Fruit fly (Drosophila melanogaster) whole organism, embryonic: ENCODE measurements around the gene CG13258.

Source experiments
- ATbp ChIP-seq: fragments of 200-800 bp; sonication (Bioruptor generic); optimal IDR thresholded peaks from 2 replicates; lab custom pipeline; 2017; ENCODE audit warnings: missing biosample characterization, mild to moderate bottlenecking, missing genetic modification characterization, missing genetic modification reagents
- Atf-2 ChIP-seq: fragments of 200-800 bp; sonication (Bioruptor generic); optimal IDR thresholded peaks from 2 replicates; lab custom pipeline; 2016; ENCODE audit warnings: missing biosample characterization, missing genetic modification characterization
- Awh ChIP-seq: fragments of 200-800 bp; sonication (Bioruptor generic); IDR thresholded peaks from 2 replicates; pipeline ENCODE4, ENCODE4 v1.3.6; 2022; ENCODE audit warnings: missing biosample characterization, missing genetic modification characterization
- CG10267 ChIP-seq: fragments of 200-800 bp; sonication (Bioruptor generic); optimal IDR thresholded peaks from 2 replicates; lab custom pipeline; 2018; ENCODE audit warnings: missing biosample characterization, mild to moderate bottlenecking, missing genetic modification characterization, moderate library complexity
- CG10321 ChIP-seq: fragments of 200-800 bp; sonication (Bioruptor generic); IDR thresholded peaks from 2 replicates; pipeline ENCODE4 v1.3.6; 2022; ENCODE audit warnings: missing biosample characterization, missing genetic modification characterization
- CG10979 ChIP-seq: fragments of 200-800 bp; sonication (Bioruptor generic); optimal IDR thresholded peaks from 2 replicates; lab custom pipeline; 2018; ENCODE audit warnings: missing biosample characterization, mild to moderate bottlenecking, missing genetic modification characterization, moderate library complexity
- CG11696 ChIP-seq: fragments of 200-800 bp; sonication (Bioruptor generic); IDR thresholded peaks from 2 replicates; pipeline ENCODE4 v1.3.6; 2022; ENCODE audit warnings: missing biosample characterization, missing genetic modification characterization
- CG12299 ChIP-seq: fragments of 200-800 bp; sonication (Bioruptor generic); optimal IDR thresholded peaks from 2 replicates; lab custom pipeline; 2018; ENCODE audit warnings: missing biosample characterization, mild to moderate bottlenecking, missing genetic modification characterization
- CG13424 ChIP-seq: fragments of 200-800 bp; sonication (Bioruptor generic); optimal IDR thresholded peaks from 2 replicates; lab custom pipeline; 2019; ENCODE audit warnings: missing biosample characterization, mild to moderate bottlenecking, missing genetic modification characterization, moderate library complexity
- CG13894 ChIP-seq: fragments of 200-800 bp; sonication (Bioruptor generic); optimal IDR thresholded peaks from 3 replicates; lab custom pipeline; 2018; ENCODE audit warnings: missing biosample characterization, mild to moderate bottlenecking, missing genetic modification characterization, moderate library complexity
- CG14965 ChIP-seq: fragments of 200-800 bp; sonication (Bioruptor generic); optimal IDR thresholded peaks from 2 replicates; lab custom pipeline; 2016; ENCODE audit warnings: missing biosample characterization, missing genetic modification characterization, borderline replicate concordance
- CG16863 ChIP-seq: fragments of 200-800 bp; sonication (Bioruptor generic); optimal IDR thresholded peaks from 3 replicates; lab custom pipeline; 2016; ENCODE audit warnings: missing biosample characterization, missing genetic modification characterization
- CG1832 ChIP-seq: fragments of 200-800 bp; sonication (Bioruptor generic); optimal IDR thresholded peaks from 2 replicates; lab custom pipeline; 2017; ENCODE audit warnings: missing biosample characterization, mild to moderate bottlenecking, missing genetic modification characterization, inconsistent platforms
- CG18476 ChIP-seq: fragments of 200-800 bp; sonication (Bioruptor generic); optimal IDR thresholded peaks from 2 replicates; lab custom pipeline; 2016; ENCODE audit warnings: missing biosample characterization, mild to moderate bottlenecking, missing genetic modification characterization
- CG2875 ChIP-seq: fragments of 200-800 bp; sonication (Bioruptor generic); optimal IDR thresholded peaks from 2 replicates; lab custom pipeline; 2017; ENCODE audit warnings: missing biosample characterization, mild to moderate bottlenecking, missing genetic modification characterization, missing genetic modification reagents
- CG32767 ChIP-seq: fragments of 200-800 bp; sonication (Bioruptor generic); IDR thresholded peaks from 2 replicates; pipeline ENCODE4 v1.3.6; 2022; ENCODE audit warnings: missing biosample characterization, missing genetic modification characterization
- CG32772 ChIP-seq: fragments of 200-800 bp; sonication (Bioruptor generic); IDR thresholded peaks from 2 replicates; pipeline ENCODE4 v1.3.6; 2022; ENCODE audit warnings: missing biosample characterization, missing genetic modification characterization
- CG33213 ChIP-seq: fragments of 200-800 bp; sonication (Bioruptor generic); optimal IDR thresholded peaks from 3 replicates; lab custom pipeline; 2016; ENCODE audit warnings: missing biosample characterization, missing genetic modification characterization
- CG3726 ChIP-seq: fragments of 200-800 bp; sonication (Bioruptor generic); IDR thresholded peaks from 3 replicates; pipeline ENCODE4, ENCODE4 v1.3.6; 2022; ENCODE audit warnings: missing biosample characterization, missing genetic modification characterization
- CG9215 ChIP-seq: fragments of 200-800 bp; sonication (Bioruptor generic); IDR thresholded peaks from 2 replicates; pipeline ENCODE4 v1.3.6; 2022; ENCODE audit warnings: missing biosample characterization, missing genetic modification characterization
- CG9609 ChIP-seq: fragments of 200-800 bp; sonication (Bioruptor generic); optimal IDR thresholded peaks from 3 replicates; lab custom pipeline; 2016; ENCODE audit warnings: missing biosample characterization, missing genetic modification characterization
- CHES-1-like ChIP-seq: fragments of 200-800 bp; sonication (Bioruptor generic); optimal IDR thresholded peaks from 2 replicates; lab custom pipeline; 2016; ENCODE audit warnings: missing biosample characterization, missing genetic modification characterization
- D19B ChIP-seq: fragments of 200-800 bp; sonication (Bioruptor generic); optimal IDR thresholded peaks from 2 replicates; lab custom pipeline; 2017; ENCODE audit warnings: missing biosample characterization, mild to moderate bottlenecking, missing genetic modification characterization
- Deaf1 ChIP-seq: fragments of 200-800 bp; optimal IDR thresholded peaks from 3 replicates; lab custom pipeline; 2019; ENCODE audit warnings: missing biosample characterization, mild to moderate bottlenecking, missing genetic modification characterization, moderate library complexity
- Dfd ChIP-seq, 2 experiments: fragments of >200 bp; optimal IDR thresholded peaks; 2 replicates each; lab custom pipeline; 2017; ENCODE audit warnings: missing biosample characterization in 2 of 2, missing genetic modification characterization in 2 of 2
- Hey ChIP-seq: fragments of 200-800 bp; sonication (Bioruptor generic); optimal IDR thresholded peaks from 3 replicates; lab custom pipeline; 2018; ENCODE audit warnings: missing biosample characterization, mild to moderate bottlenecking, missing genetic modification characterization
- NK7.1 ChIP-seq: fragments of 200-800 bp; sonication (Bioruptor generic); optimal IDR thresholded peaks from 3 replicates; lab custom pipeline; 2016; ENCODE audit warnings: missing biosample characterization, missing genetic modification characterization
- Sry-δ ChIP-seq: fragments of 200-800 bp; sonication (Bioruptor generic); optimal IDR thresholded peaks from 2 replicates; lab custom pipeline; 2016; ENCODE audit warnings: missing biosample characterization, missing genetic modification characterization
- Trl ChIP-seq, 3 experiments: fragments of >200 bp in 2 of 3; fragments of 200-800 bp in 1 of 3; sonication (Bioruptor generic) in 1 of 3; optimal IDR thresholded peaks; 2 replicates in 1 of 3; 3 replicates in 2 of 3; lab custom pipeline; 2016 to 2017; ENCODE audit warnings: missing biosample characterization in 1 of 3, missing genetic modification characterization in 1 of 3
- ara ChIP-seq: fragments of 200-800 bp; sonication (Bioruptor generic); IDR thresholded peaks from 2 replicates; pipeline ENCODE4 v1.3.6; 2022; ENCODE audit warnings: missing biosample characterization, missing genetic modification characterization
- chinmo ChIP-seq: fragments of 200-800 bp; sonication (Bioruptor generic); IDR thresholded peaks from 4 replicates; pipeline ENCODE4 v1.3.6; 2022; ENCODE audit warnings: missing biosample characterization, missing genetic modification characterization; ENCODE audit not compliant: partially characterized antibody
- chm ChIP-seq: fragments of 200-800 bp; sonication (Bioruptor generic); IDR thresholded peaks from 2 replicates; pipeline ENCODE4 v1.3.6; 2022; ENCODE audit warnings: missing biosample characterization, missing genetic modification characterization
- dm ChIP-seq: fragments of 200-800 bp; sonication (Bioruptor generic); optimal IDR thresholded peaks from 3 replicates; lab custom pipeline; 2016; ENCODE audit warnings: missing biosample characterization, missing genetic modification characterization
- eyg ChIP-seq: fragments of 200-800 bp; sonication (Bioruptor generic); optimal IDR thresholded peaks from 3 replicates; lab custom pipeline; 2016; ENCODE audit warnings: missing biosample characterization, missing genetic modification characterization
- fd64A ChIP-seq: fragments of 200-800 bp; sonication (Bioruptor generic); optimal IDR thresholded peaks from 3 replicates; lab custom pipeline; 2018; ENCODE audit warnings: missing biosample characterization, mild to moderate bottlenecking, missing genetic modification characterization
- gsb-n ChIP-seq: fragments of 200-800 bp; sonication (Bioruptor generic); optimal IDR thresholded peaks from 3 replicates; lab custom pipeline; 2018; ENCODE audit warnings: missing biosample characterization, mild to moderate bottlenecking, missing genetic modification characterization
- lab ChIP-seq: fragments of 200-800 bp; sonication (Bioruptor generic); optimal IDR thresholded peaks from 3 replicates; lab custom pipeline; 2017; ENCODE audit warnings: missing biosample characterization, missing genetic modification characterization, mild to moderate bottlenecking, moderate library complexity, missing genetic modification reagents
- lbe ChIP-seq: fragments of 200-800 bp; sonication (Bioruptor generic); optimal IDR thresholded peaks from 2 replicates; lab custom pipeline; 2016; ENCODE audit warnings: missing biosample characterization, mild to moderate bottlenecking, missing genetic modification characterization
- oc ChIP-seq: fragments of 200-800 bp; sonication (Bioruptor generic); optimal IDR thresholded peaks from 2 replicates; lab custom pipeline; 2018; ENCODE audit warnings: missing biosample characterization, mild to moderate bottlenecking, missing genetic modification characterization, moderate library complexity
- pfk ChIP-seq: fragments of 200-800 bp; sonication (Bioruptor generic); optimal IDR thresholded peaks from 2 replicates; lab custom pipeline; 2018; ENCODE audit warnings: missing biosample characterization, mild to moderate bottlenecking, missing genetic modification characterization, moderate library complexity
- prd ChIP-seq, 3 experiments: fragments of >200 bp in 2 of 3; fragments of 200-800 bp in 1 of 3; sonication (Bioruptor generic) in 1 of 3; optimal IDR thresholded peaks in 2 of 3; IDR thresholded peaks in 1 of 3; 2 replicates in 2 of 3; 3 replicates in 1 of 3; pipeline versions ENCODE4 v1.3.6 to Lab custom; 2017 to 2022; ENCODE audit warnings: missing biosample characterization in 1 of 3, missing genetic modification characterization in 1 of 3
- psq ChIP-seq: fragments of 200-800 bp; sonication (Bioruptor generic); optimal IDR thresholded peaks from 2 replicates; lab custom pipeline; 2017; ENCODE audit warnings: missing biosample characterization, missing genetic modification characterization
- row ChIP-seq: fragments of 200-800 bp; sonication (Bioruptor generic); IDR thresholded peaks from 3 replicates; pipeline ENCODE4 v1.3.6; 2022; ENCODE audit warnings: missing biosample characterization, missing genetic modification characterization
- scrt ChIP-seq: fragments of 200-800 bp; sonication (Bioruptor generic); optimal IDR thresholded peaks from 2 replicates; lab custom pipeline; 2018; ENCODE audit warnings: missing biosample characterization, mild to moderate bottlenecking, missing genetic modification characterization, moderate library complexity
- slbo ChIP-seq: fragments of 200-800 bp; sonication (Bioruptor generic); IDR thresholded peaks from 2 replicates; pipeline ENCODE4 v1.3.6; 2022; ENCODE audit warnings: missing biosample characterization, missing genetic modification characterization
- sob ChIP-seq: fragments of 200-800 bp; sonication (Bioruptor generic); IDR thresholded peaks from 2 replicates; pipeline ENCODE4 v1.3.6; 2022; ENCODE audit warnings: missing biosample characterization, missing genetic modification characterization
- tna ChIP-seq: fragments of 200-800 bp; sonication (Bioruptor generic); IDR thresholded peaks from 2 replicates; pipeline ENCODE4 v1.3.6; 2022; ENCODE audit warnings: missing biosample characterization, missing genetic modification characterization; ENCODE audit not compliant: partially characterized antibody
- ttk ChIP-seq: fragments of 200-800 bp; sonication (Bioruptor generic); IDR thresholded peaks from 2 replicates; pipeline ENCODE4 v2.1.2; 2022; ENCODE audit warnings: missing biosample characterization, missing genetic modification characterization
- tup ChIP-seq: fragments of 200-800 bp; sonication (Bioruptor generic); optimal IDR thresholded peaks from 2 replicates; lab custom pipeline; 2016; ENCODE audit warnings: missing biosample characterization, mild to moderate bottlenecking, missing genetic modification characterization, moderate library complexity
- zen2 ChIP-seq: fragments of 200-800 bp; sonication (Bioruptor generic); IDR thresholded peaks from 3 replicates; pipeline ENCODE4 v1.3.6; 2022; ENCODE audit warnings: missing biosample characterization, missing genetic modification characterization; ENCODE audit not compliant: partially characterized antibody

CG13258 gene

DNA sequence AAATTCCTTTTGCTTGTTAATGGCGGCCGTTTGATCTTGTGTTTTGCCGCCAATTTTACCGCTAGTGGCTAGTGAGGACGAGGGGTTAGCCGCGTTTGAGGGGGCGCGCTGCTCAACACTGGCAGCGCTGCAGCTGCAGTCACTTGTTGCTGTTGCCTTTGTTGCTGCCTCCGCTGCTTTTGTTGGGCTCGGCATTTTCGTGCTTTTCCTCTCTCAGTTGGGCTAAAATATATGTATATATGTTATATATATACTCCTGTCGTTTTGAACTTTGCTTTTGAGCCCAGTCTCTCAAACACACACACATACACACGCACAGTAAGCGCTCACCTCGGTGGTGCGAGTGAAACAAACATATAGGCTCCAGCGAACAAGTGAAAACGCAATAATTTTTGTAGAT is 32.0 kb upstream of the CG13258 start (continued):
- TF ChIP-seq lab (GFP tag; lab: Kevin White, UChicago) (peak; percentile 23), CG11696 (GFP tag; lab: Robert Waterston, UW) (0 out of 2 replicates have a peak, but pooled peaks have one; percentile 28), eyg (GFP tag; lab: Kevin White, UChicago) (no peak), CG9609 (no peak), gsb-n (tag; lab: Kevin White, UChicago) (no peak), CG13424 (tag; lab: Kevin White, UChicago) (no peak), slbo (no peak), dm (no peak), Hey (tag; lab: Kevin White, UChicago) (no peak), NK7.1 (GFP tag; lab: Kevin White, UChicago) (no peak), ara (GFP tag; lab: Robert Waterston, UW) (peak; percentile 54), CHES-1-like (no peak), CG12299 (tag; lab: Kevin White, UChicago) (no peak), scrt (GFP tag; lab: Kevin White, UChicago) (peak; percentile 82), CG2875 (GFP tag; lab: Kevin White, UChicago) (no peak), Deaf1 (tag; lab: Kevin White, UChicago) (peak; percentile 24), Awh (no peak), CG13894 (tag; lab: Kevin White, UChicago) (no peak), ATbp (GFP tag; lab: Kevin White, UChicago) (peak; percentile 5), Dfd (GFP tag; optimal IDR thresholded peaks at IDR 0.05; lab: Kevin White, UChicago) (no peak), Sry-δ (GFP tag; lab: Kevin White, UChicago) (no peak), CG10267 (tag; lab: Kevin White, UChicago) (peak; percentile 83), oc (peak; percentile 19), CG14965 (GFP tag; lab: Kevin White, UChicago) (no peak), CG3726 (GFP tag; lab: Robert Waterston, UW) (no peak), CG16863 (no peak), ttk (no peak), CG9215 (no peak), tup (GFP tag; lab: Kevin White, UChicago) (peak; percentile 4), CG32772 (GFP tag; lab: Robert Waterston, UW) (no peak), prd (optimal IDR thresholded peaks at IDR 0.05; lab: Kevin White, UChicago) (no peak), prd (GFP tag; IDR thresholded peaks at IDR 0.05; lab: Robert Waterston, UW) (no peak; the same call in 2 of the 3 replicates), Atf-2 (GFP tag; lab: Kevin White, UChicago) (no peak), tna (GFP tag; lab: Robert Waterston, UW) (no peak), D19B (GFP tag; lab: Kevin White, UChicago) (no peak), chinmo (GFP tag; lab: Robert Waterston, UW) (peak; percentile 65; the same call in 3 of the 4 replicates), CG10979 (no peak), psq (no peak), sob (no peak), CG18476 (no peak), pfk (no peak), Trl (optimal IDR thresholded peaks at IDR 0.05; lab: Kevin White, UChicago) (peak in 1 of 2 experiments; percentile 12), Trl (GFP tag; optimal IDR thresholded peaks at IDR 0.05; lab: Kevin White, UChicago) (no peak), row (GFP tag; lab: Robert Waterston, UW) (peak; percentile 11; the same call in 1 of the 3 replicates), fd64A (no peak), CG33213 (GFP tag; lab: Kevin White, UChicago) (no peak), CG32767 (GFP tag; lab: Robert Waterston, UW) (0 out of 2 replicates have a peak, but pooled peaks have one; percentile 30), chm (GFP tag; lab: Robert Waterston, UW) (peak; percentile 43; the same call in 1 of the 2 replicates), zen2 (GFP tag; lab: Robert Waterston, UW) (no peak), CG10321 (peak; percentile 94), CG1832 (GFP tag; lab: Kevin White, UChicago) (no peak), lbe (peak; percentile 59)
